Worm (Caenorhabditis elegans) whole organism, midembryonic: ENCODE results near the gene T05C7.5.

ENCODE experiments used
- T22C8.4 ChIP-seq: fragments of 200-800 bp; sonication (Bioruptor generic); IDR thresholded peaks from 2 replicates; pipeline ENCODE4 v1.3.6; 2022; ENCODE audit warnings: missing genetic modification characterization, missing compliant biosample characterization
- cog-1 ChIP-seq: sonication (generic microtip); optimal IDR thresholded peaks from 2 replicates; lab custom pipeline; 2016; ENCODE audit warnings: missing genetic modification characterization, missing compliant biosample characterization
- flt-1 ChIP-seq: fragments of 200-800 bp; sonication (Bioruptor generic); IDR thresholded peaks from 2 replicates; pipeline ENCODE4 v1.3.6; 2022; ENCODE audit warnings: missing genetic modification characterization, missing compliant biosample characterization
- klf-2 ChIP-seq: fragments of 200-800 bp; sonication (Bioruptor generic); conservative IDR thresholded peaks from 2 replicates; pipeline ENCODE4 v1.3.6; 2022; ENCODE audit warnings: missing genetic modification reagents, missing genetic modification characterization, missing compliant biosample characterization
- med-1 ChIP-seq: sonication (generic microtip); optimal IDR thresholded peaks from 2 replicates; lab custom pipeline; 2017; ENCODE audit warnings: missing genetic modification characterization, mild to moderate bottlenecking, missing compliant biosample characterization, antibody characterized with exemption, missing genetic modification reagents; ENCODE audit not compliant: insufficient read depth
- ref-1 ChIP-seq: fragments of 200-800 bp; sonication (Bioruptor generic); conservative IDR thresholded peaks from 2 replicates; pipeline ENCODE4 v1.3.6; 2022; ENCODE audit warnings: missing genetic modification reagents, missing genetic modification characterization, missing compliant biosample characterization
- tab-1 ChIP-seq: fragments of 200-800 bp; sonication (Bioruptor generic); IDR thresholded peaks from 2 replicates; pipeline ENCODE4 v1.3.6; 2022; ENCODE audit warnings: missing genetic modification characterization, missing compliant biosample characterization
- ztf-23 ChIP-seq: fragments of 200-800 bp; sonication (Bioruptor generic); IDR thresholded peaks from 2 replicates; pipeline ENCODE4 v1.3.6; 2022; ENCODE audit warnings: missing genetic modification reagents, missing genetic modification characterization, missing compliant biosample characterization
- ztf-29 ChIP-seq: fragments of 200-800 bp; sonication (Bioruptor generic); IDR thresholded peaks from 2 replicates; pipeline ENCODE4 v1.3.6; 2022; ENCODE audit warnings: missing genetic modification reagents, missing genetic modification characterization, missing compliant biosample characterization

ce11 chrIV:102848-103247 lies 44.1 kb upstream of the T05C7.5 start:
- TF ChIP-seq klf-2 (GFP tag; lab: Robert Waterston, UW) (no peak), ztf-29 (GFP tag; lab: Robert Waterston, UW) (no peak), med-1 (GFP tag; lab: Kevin White, UChicago) (no peak), T22C8.4 (GFP tag; lab: Robert Waterston, UW) (no peak), flt-1 (no peak), cog-1 (tag; lab: Kevin White, UChicago) (no peak), ref-1 (GFP tag; lab: Robert Waterston, UW) (no peak), ztf-23 (GFP tag; lab: Robert Waterston, UW) (no peak), tab-1 (GFP tag; lab: Robert Waterston, UW) (no peak)
